Fruit fly (Drosophila melanogaster): ENCODE data around the gene CG44098.

CG44098 gene

DNA sequence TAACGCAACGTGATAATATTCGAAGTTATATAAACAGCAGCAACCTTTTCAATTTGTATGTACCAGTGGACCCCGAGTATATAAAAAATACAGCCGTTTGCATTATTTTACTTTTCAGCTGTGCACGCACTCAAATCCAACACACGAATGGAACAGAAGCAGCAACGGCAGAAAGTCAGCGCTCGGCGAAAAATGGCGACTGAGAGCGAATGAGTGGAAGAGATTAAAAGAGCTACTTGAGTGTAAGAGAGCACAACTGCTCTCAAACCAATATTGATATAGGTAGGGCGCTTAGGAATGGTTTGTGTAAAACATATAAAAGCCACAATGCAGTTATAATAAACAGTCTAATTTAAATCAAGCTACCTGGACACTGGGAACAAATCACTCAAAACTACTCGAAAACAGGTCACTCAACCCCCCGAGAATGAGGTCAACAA, 33.3 kb upstream of the CG44098 start (continued):
- TF ChIP-seq tio (GFP tag; optimal IDR thresholded peaks at IDR 0.05), result no peak
- TF ChIP-seq Blimp-1 (GFP tag; optimal IDR thresholded peaks at IDR 0.05), result peak; percentile 57
- peak; percentile 38 for TF ChIP-seq CG3065 (GFP tag; optimal IDR thresholded peaks at IDR 0.05)
- peak; percentile 58 for TF ChIP-seq kah (GFP tag; optimal IDR thresholded peaks at IDR 0.05)
- no peak for TF ChIP-seq zfh2 (GFP tag; optimal IDR thresholded peaks at IDR 0.05)
- no peak for TF ChIP-seq luna (GFP tag; optimal IDR thresholded peaks at IDR 0.05)
- TF ChIP-seq bsh (GFP tag; optimal IDR thresholded peaks at IDR 0.05), result peak; percentile 15 to 66
- no peak for TF ChIP-seq CG30020 (tag; optimal IDR thresholded peaks at IDR 0.05)
- peak; percentile 85 for TF ChIP-seq seq (GFP tag; IDR thresholded peaks at IDR 0.05)
- no peak for TF ChIP-seq corto (GFP tag; optimal IDR thresholded peaks at IDR 0.05)
- no peak for TF ChIP-seq sd (tag; optimal IDR thresholded peaks at IDR 0.05)
- TF ChIP-seq CG8944 (GFP tag; optimal IDR thresholded peaks at IDR 0.05), result peak; percentile 54
- TF ChIP-seq emc (GFP tag; optimal IDR thresholded peaks at IDR 0.05), result peak; percentile 10
- peak; percentile 70 for TF ChIP-seq maf-S (GFP tag; optimal IDR thresholded peaks at IDR 0.05)
- TF ChIP-seq pho (GFP tag; optimal IDR thresholded peaks at IDR 0.05), result no peak
- no peak for TF ChIP-seq H2.0 (GFP tag; IDR thresholded peaks at IDR 0.05)
- TF ChIP-seq NfI (GFP tag; optimal IDR thresholded peaks at IDR 0.05), result no peak
- peak; percentile 12 for TF ChIP-seq CG10979 (tag; optimal IDR thresholded peaks at IDR 0.05)
- peak; percentile 3 for TF ChIP-seq CG6654 (GFP tag; optimal IDR thresholded peaks at IDR 0.05)
- TF ChIP-seq CG8388 (GFP tag; optimal IDR thresholded peaks at IDR 0.05), result peak; percentile 35
- peak; percentile 96 for TF ChIP-seq sens (GFP tag)
- TF ChIP-seq Spps (tag; optimal IDR thresholded peaks at IDR 0.05), result peak; percentile 5
- no peak for TF ChIP-seq al (GFP tag; IDR thresholded peaks at IDR 0.05)
- TF ChIP-seq Taf1 (GFP tag; IDR thresholded peaks at IDR 0.05), result no peak
- TF ChIP-seq Rfx (GFP tag; IDR thresholded peaks at IDR 0.05), result peak; percentile 20; the same call in 1 of the 2 replicates
- peak in 1 of 2 experiments; percentile 67 for TF ChIP-seq Eip74EF (GFP tag; optimal IDR thresholded peaks at IDR 0.05)
- TF ChIP-seq Sox102F (GFP tag; optimal IDR thresholded peaks at IDR 0.05), result peak; percentile 48
- TF ChIP-seq CG12236 (GFP tag; optimal IDR thresholded peaks at IDR 0.05), result peak; percentile 39
- no peak; the same call in 2 of the 3 replicates for TF ChIP-seq B-H1 (GFP tag; IDR thresholded peaks at IDR 0.05)
- peak; percentile 29; the same call in 1 of the 2 replicates for TF ChIP-seq E2f2 (GFP tag; IDR thresholded peaks at IDR 0.05)
- no peak for TF ChIP-seq Mrtf (GFP tag; IDR thresholded peaks at IDR 0.05)
- TF ChIP-seq ac (GFP tag; optimal IDR thresholded peaks at IDR 0.05), result peak; percentile 71
- peak; percentile 34 for TF ChIP-seq CG10462 (GFP tag; optimal IDR thresholded peaks at IDR 0.05)
- no peak for TF ChIP-seq eve (GFP tag; optimal IDR thresholded peaks at IDR 0.05)
- peak; percentile 5 for TF ChIP-seq CG7745 (tag; optimal IDR thresholded peaks at IDR 0.05)
- peak; percentile 64 for TF ChIP-seq Max (GFP tag; optimal IDR thresholded peaks at IDR 0.05)
- peak; percentile 59 for TF ChIP-seq Atf6 (GFP tag; IDR thresholded peaks at IDR 0.05)
- TF ChIP-seq ftz-f1 (GFP tag; optimal IDR thresholded peaks at IDR 0.05), result peak; percentile 33
- peak; percentile 22 for TF ChIP-seq trh (GFP tag; optimal IDR thresholded peaks at IDR 0.05)
- peak; percentile 38 for TF ChIP-seq lbe (GFP tag; optimal IDR thresholded peaks at IDR 0.05)
- TF ChIP-seq HmgD (GFP tag; optimal IDR thresholded peaks at IDR 0.05), result peak; percentile 14
- TF ChIP-seq amos (GFP tag; IDR thresholded peaks at IDR 0.05; ENCODE audit: partially characterized antibody), result no peak; the same call in 1 of the 2 replicates
- TF ChIP-seq sob (GFP tag; IDR thresholded peaks at IDR 0.05), result no peak
- peak; percentile 74 for TF ChIP-seq CG2678 (tag; optimal IDR thresholded peaks at IDR 0.05)
- peak; percentile 42 for TF ChIP-seq CG2116 (GFP tag; optimal IDR thresholded peaks at IDR 0.05)
- peak; percentile 64; the same call in 1 of the 2 replicates for TF ChIP-seq bbx (GFP tag; IDR thresholded peaks at IDR 0.05; ENCODE audit: partially characterized antibody)
- peak; percentile 11 for TF ChIP-seq Oli (tag; optimal IDR thresholded peaks at IDR 0.05)
- TF ChIP-seq CG31224 (GFP tag; IDR thresholded peaks at IDR 0.05), result no peak
- peak; percentile 54 for TF ChIP-seq btn (GFP tag; optimal IDR thresholded peaks at IDR 0.05)
- no peak for TF ChIP-seq tx (GFP tag; optimal IDR thresholded peaks at IDR 0.05)
- TF ChIP-seq GATAe (GFP tag; conservative IDR thresholded peaks at IDR 0.05), result no peak
